Fruit fly (Drosophila melanogaster) Kc167 (cell line): Measurements from ENCODE around the gene CG9014.

ENCODE experiments used
- h ChIP-seq: fragments of >200 bp; optimal IDR thresholded peaks from 3 replicates; lab custom pipeline; 2018; ENCODE audit warnings: missing external identifiers
- insv ChIP-seq: fragments of >200 bp; optimal IDR thresholded peaks from 3 replicates; lab custom pipeline; 2018; ENCODE audit warnings: missing external identifiers

DNA sequence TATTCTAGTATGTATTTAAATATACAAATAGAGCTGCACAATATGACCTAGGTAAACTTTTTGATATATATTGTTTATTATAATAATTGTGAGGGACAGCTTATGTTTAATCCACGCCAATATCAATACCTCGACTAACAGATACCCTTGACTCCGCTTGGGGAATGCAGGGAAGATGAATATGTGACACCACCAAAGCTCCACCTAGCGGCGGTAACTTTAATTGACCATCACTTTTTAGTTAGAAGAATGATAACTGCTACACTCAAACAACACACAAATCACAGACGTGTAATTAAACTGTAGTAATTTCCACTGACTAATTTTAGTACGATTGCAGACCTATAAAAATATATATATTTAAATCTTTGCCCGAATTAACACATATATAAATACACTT is 39.7 kb upstream of the CG9014 start:
- no peak for TF ChIP-seq h (lab: Kevin White, UChicago)
- TF ChIP-seq insv (lab: Kevin White, UChicago): no peak
